Worm (Caenorhabditis elegans): ENCODE data around the gene prp-19.

The prp-19 gene

ce11 chrIII:5172470-5172869 is 625 bp upstream of the prp-19 start, which contains the start of gene K10D2.5 (continued):
- TF ChIP-seq ceh-8 (GFP tag; optimal IDR thresholded peaks at IDR 0.05) (peak; percentile 50), lir-3 (tag; optimal IDR thresholded peaks at IDR 0.05; ENCODE audit: poor library complexity) (peak; percentile 98), elt-2 (tag; optimal IDR thresholded peaks at IDR 0.05) (peak; percentile 51), mab-9 (GFP tag; IDR thresholded peaks at IDR 0.05) (peak; percentile 94), jun-1 (tag; optimal IDR thresholded peaks at IDR 0.05) (peak; percentile 79), unc-86 (tag; optimal IDR thresholded peaks at IDR 0.05) (peak; percentile 91), aha-1 (tag; optimal IDR thresholded peaks at IDR 0.05) (peak; percentile 57), nhr-237 (tag; optimal IDR thresholded peaks at IDR 0.05) (peak; percentile 76), lin-13 (GFP tag; optimal IDR thresholded peaks at IDR 0.05) (peak; percentile 95), unc-130 (tag; optimal IDR thresholded peaks at IDR 0.05) (peak; percentile 90), snpc-4 (tag; optimal IDR thresholded peaks at IDR 0.05) (peak; percentile 84), pax-3 (tag; optimal IDR thresholded peaks at IDR 0.05) (peak; percentile 96), sup-37 (GFP tag; optimal IDR thresholded peaks at IDR 0.05) (peak; percentile 72), dpl-1 (GFP tag; optimal IDR thresholded peaks at IDR 0.05) (peak; percentile 85 to 88 (median 88)), ztf-11 (tag; optimal IDR thresholded peaks at IDR 0.05) (peak in 1 of 2 experiments; percentile 99), efl-3 (GFP tag; optimal IDR thresholded peaks at IDR 0.05) (no peak), lsy-2 (tag; optimal IDR thresholded peaks at IDR 0.05) (peak; percentile 91 to 93), rnt-1 (tag; optimal IDR thresholded peaks at IDR 0.05) (peak; percentile 100), nhr-28 (tag; optimal IDR thresholded peaks at IDR 0.05) (no peak), C34B4.2 (tag; optimal IDR thresholded peaks at IDR 0.05) (no peak), irx-1 (tag; optimal IDR thresholded peaks at IDR 0.05) (peak; percentile 93), hlh-4 (tag; optimal IDR thresholded peaks at IDR 0.05) (no peak), swsn-7 (tag; optimal IDR thresholded peaks at IDR 0.05) (peak; percentile 92), fkh-8 (tag; optimal IDR thresholded peaks at IDR 0.05) (peak; percentile 97), unc-62 (GFP tag; optimal IDR thresholded peaks at IDR 0.05) (no peak), nhr-76 (tag; optimal IDR thresholded peaks at IDR 0.05) (no peak), ceh-90 (tag; optimal IDR thresholded peaks at IDR 0.05) (peak; percentile 94), ceh-88 (GFP tag; IDR thresholded peaks at IDR 0.05) (peak; percentile 81), vab-15 (tag; optimal IDR thresholded peaks at IDR 0.05) (peak; percentile 97), unc-30 (tag; optimal IDR thresholded peaks at IDR 0.05) (no peak), ama-1 (optimal IDR thresholded peaks at IDR 0.05) (no peak), fkh-10 (GFP tag; optimal IDR thresholded peaks at IDR 0.05) (peak; percentile 65), lin-15B (tag; optimal IDR thresholded peaks at IDR 0.05) (peak; percentile 98), nhr-85 (tag) (peak; percentile 95), snu-23 (GFP tag; optimal IDR thresholded peaks at IDR 0.05) (peak; percentile 96), egl-13 (tag; optimal IDR thresholded peaks at IDR 0.05) (peak; percentile 90), F16B12.6 (tag; optimal IDR thresholded peaks at IDR 0.05) (peak; percentile 73), lin-35 (GFP tag; optimal IDR thresholded peaks at IDR 0.05) (peak; percentile 87 to 92), lin-39 (tag; optimal IDR thresholded peaks at IDR 0.05) (peak; percentile 71), hpl-2 (GFP tag; optimal IDR thresholded peaks at IDR 0.05) (peak; percentile 83), ztf-4 (tag; optimal IDR thresholded peaks at IDR 0.05) (peak; percentile 47), unc-98 (GFP tag; IDR thresholded peaks at IDR 0.05) (peak; percentile 98), aly-2 (tag; optimal IDR thresholded peaks at IDR 0.05) (peak; percentile 65), fos-1 (tag; optimal IDR thresholded peaks at IDR 0.05) (peak; percentile 82), ceh-82 (tag; optimal IDR thresholded peaks at IDR 0.05) (peak; percentile 91 to 97 (median 95)), skn-1 (tag; optimal IDR thresholded peaks at IDR 0.05) (peak; percentile 84), nhr-12 (tag; optimal IDR thresholded peaks at IDR 0.05) (no peak), mef-2 (tag; optimal IDR thresholded peaks at IDR 0.05) (peak; percentile 81), zag-1 (tag; optimal IDR thresholded peaks at IDR 0.05) (peak; percentile 14), nhr-84 (tag; optimal IDR thresholded peaks at IDR 0.05) (no peak), ces-1 (GFP tag; optimal IDR thresholded peaks at IDR 0.05) (no peak), nhr-47 (tag; optimal IDR thresholded peaks at IDR 0.05) (peak; percentile 96), mdl-1 (tag; optimal IDR thresholded peaks at IDR 0.05) (peak in 1 of 2 experiments; percentile 78), nhr-77 (tag; optimal IDR thresholded peaks at IDR 0.05) (peak; percentile 89)

Data from whole organism, L1 larva.